Worm (Caenorhabditis elegans): ENCODE measurements around the gene nep-1.
A peak's percentile ranks its signal among the peaks of the same experiment; 100 is the strongest.

The nep-1 gene

ce11 chrII:11675877-11676473, 19.0 kb upstream of the nep-1 start, which contains the start of the genes trr-1 and C47D12.2 (continued):
- no peak for TF ChIP-seq egl-43 (GFP tag; IDR thresholded peaks at IDR 0.05)
- TF ChIP-seq ceh-62 (tag; optimal IDR thresholded peaks at IDR 0.05), result no peak
- TF ChIP-seq nhr-28 (tag; optimal IDR thresholded peaks at IDR 0.05), result no peak
- TF ChIP-seq skn-1 (tag; optimal IDR thresholded peaks at IDR 0.05), result no peak
- no peak for TF ChIP-seq F49E8.2 (tag; optimal IDR thresholded peaks at IDR 0.05; ENCODE audit: borderline replicate concordance)
- TF ChIP-seq ces-1 (GFP tag; optimal IDR thresholded peaks at IDR 0.05), result no peak
- TF ChIP-seq nhr-11 (tag; optimal IDR thresholded peaks at IDR 0.05), result peak; percentile 29
- peak in 1 of 2 experiments; percentile 98 for TF ChIP-seq unc-62 (GFP tag; optimal IDR thresholded peaks at IDR 0.05 in 1 of 2)
- no peak for TF ChIP-seq unc-62 (tag; optimal IDR thresholded peaks at IDR 0.05)
- no peak for TF ChIP-seq T20F7.1 (GFP tag; optimal IDR thresholded peaks at IDR 0.05)
- no peak for TF ChIP-seq snpc-1.2 (GFP tag; IDR thresholded peaks at IDR 0.05)
- no peak for TF ChIP-seq daf-19 (GFP tag; conservative IDR thresholded peaks at IDR 0.05)
- no peak for TF ChIP-seq lin-29 (GFP tag; IDR thresholded peaks at IDR 0.05)
- no peak for TF ChIP-seq spr-3 (GFP tag; optimal IDR thresholded peaks at IDR 0.05)
- TF ChIP-seq zfp-3 (GFP tag; conservative IDR thresholded peaks at IDR 0.05), result no peak
- no peak for TF ChIP-seq mxl-3 (GFP tag; optimal IDR thresholded peaks at IDR 0.05)
- peak; percentile 98 for TF ChIP-seq aha-1 (tag)
- no peak for TF ChIP-seq aly-2 (tag; optimal IDR thresholded peaks at IDR 0.05)
- TF ChIP-seq php-3 (GFP tag; IDR thresholded peaks at IDR 0.05), result no peak
- TF ChIP-seq zip-2 (tag; optimal IDR thresholded peaks at IDR 0.05), result no peak
- TF ChIP-seq ceh-82 (tag; optimal IDR thresholded peaks at IDR 0.05), result no peak
- no peak for TF ChIP-seq nhr-48 (tag; optimal IDR thresholded peaks at IDR 0.05)
- TF ChIP-seq Y5F2A.4 (GFP tag; optimal IDR thresholded peaks at IDR 0.05), result no peak
- TF ChIP-seq daf-8 (GFP tag; IDR thresholded peaks at IDR 0.05), result no peak
- peak; percentile 54; the same call in 1 of the 2 replicates for TF ChIP-seq hmg-1.1 (GFP tag; IDR thresholded peaks at IDR 0.05)
- no peak for TF ChIP-seq fos-1 (tag; optimal IDR thresholded peaks at IDR 0.05)
- TF ChIP-seq lin-38 (GFP tag; IDR thresholded peaks at IDR 0.05), result no peak
- TF ChIP-seq egl-27 (tag; optimal IDR thresholded peaks at IDR 0.05), result no peak
- no peak for TF ChIP-seq arid-1 (GFP tag; conservative IDR thresholded peaks at IDR 0.05)
- TF ChIP-seq ceh-32 (tag; optimal IDR thresholded peaks at IDR 0.05; ENCODE audit: poor library complexity), result no peak
- no peak for TF ChIP-seq madf-5 (GFP tag; IDR thresholded peaks at IDR 0.05)
- TF ChIP-seq duxl-1 (tag; optimal IDR thresholded peaks at IDR 0.05; ENCODE audit: poor library complexity), result no peak
- no peak for TF ChIP-seq dve-1 (tag; optimal IDR thresholded peaks at IDR 0.05; ENCODE audit: insufficient read depth)
- TF ChIP-seq nhr-25 (tag; optimal IDR thresholded peaks at IDR 0.05; ENCODE audit: borderline replicate concordance, insufficient read depth), result no peak

DNA sequence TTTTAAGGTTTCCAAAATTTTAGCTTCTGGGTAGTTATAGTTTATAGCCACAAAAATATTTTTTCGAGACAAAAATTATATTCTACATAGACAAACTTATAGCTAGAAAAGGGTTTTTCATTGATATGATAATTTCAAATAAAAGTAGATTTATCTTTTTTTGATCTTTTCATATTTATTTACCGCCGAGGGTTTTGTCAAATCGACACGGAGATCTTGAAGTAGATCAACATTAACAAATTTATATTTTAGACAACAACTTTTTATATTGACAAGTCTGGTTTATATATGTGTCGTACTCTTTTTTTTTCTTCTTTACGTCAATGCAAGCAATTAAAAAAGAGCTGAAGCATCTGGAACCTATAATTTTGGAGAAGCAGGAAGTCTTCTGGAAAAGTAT, 1.9 kb upstream of the nep-1 start:
- TF ChIP-seq mxl-3 (GFP tag; optimal IDR thresholded peaks at IDR 0.05) (no peak), nhr-77 (tag; optimal IDR thresholded peaks at IDR 0.05) (no peak), nhr-6 (tag; optimal IDR thresholded peaks at IDR 0.05) (no peak), lsy-2 (tag; optimal IDR thresholded peaks at IDR 0.05) (no peak), jun-1 (tag; optimal IDR thresholded peaks at IDR 0.05) (no peak)

DNA sequence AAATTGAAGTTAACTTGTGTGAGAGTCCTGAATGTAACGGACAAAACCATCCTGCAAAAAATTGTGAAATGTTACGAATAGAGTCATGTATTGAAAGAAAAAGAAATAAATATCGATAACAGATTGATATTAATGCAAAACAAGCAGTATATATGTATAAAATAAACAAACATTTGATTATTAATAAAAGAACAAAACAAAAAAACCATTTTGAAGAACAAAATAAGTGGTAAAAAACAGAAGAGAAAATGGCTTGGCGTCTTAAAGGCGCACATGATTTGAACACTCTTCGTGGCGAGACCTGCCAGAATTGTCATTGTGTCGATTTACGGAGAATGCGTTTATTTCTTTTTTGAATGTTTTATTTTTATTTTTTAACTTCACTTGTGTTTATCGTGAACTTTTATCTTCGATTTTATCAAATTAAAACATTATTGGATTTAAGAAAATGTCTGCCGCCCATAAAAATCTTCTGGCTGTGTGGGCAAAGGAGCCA, 4.3 kb downstream of the nep-1 start, which contains the start of the genes rad-23 and rpn-12:
Gene rad-23 (minus strand): TSS at position 51 of the 496 bp plus-strand sequence.
Gene rpn-12 (plus strand): TSS at position 446 of the 496 bp plus-strand sequence.
- TF ChIP-seq nhr-6 (tag; optimal IDR thresholded peaks at IDR 0.05), result peak; percentile 24
- peak; percentile 65 for TF ChIP-seq aha-1 (tag)
- peak; percentile 71 for TF ChIP-seq dpl-1 (GFP tag; optimal IDR thresholded peaks at IDR 0.05)
- no peak for TF ChIP-seq nhr-102 (tag; optimal IDR thresholded peaks at IDR 0.05)
- peak; percentile 85 for TF ChIP-seq hlh-30 (tag; optimal IDR thresholded peaks at IDR 0.05; ENCODE audit: insufficient read depth)
- TF ChIP-seq hlh-11 (tag; optimal IDR thresholded peaks at IDR 0.05), result peak; percentile 14
- TF ChIP-seq nhr-25 (tag; optimal IDR thresholded peaks at IDR 0.05; ENCODE audit: borderline replicate concordance, insufficient read depth), result peak; percentile 39
- no peak for TF ChIP-seq aly-2 (tag; optimal IDR thresholded peaks at IDR 0.05)
- peak in 1 of 2 experiments; percentile 90 for TF ChIP-seq lsy-2 (tag; optimal IDR thresholded peaks at IDR 0.05)
- no peak for TF ChIP-seq nhr-11 (tag; optimal IDR thresholded peaks at IDR 0.05)
- no peak for TF ChIP-seq lin-1 (GFP tag; IDR thresholded peaks at IDR 0.05)
- TF ChIP-seq dve-1 (tag; optimal IDR thresholded peaks at IDR 0.05; ENCODE audit: insufficient read depth), result peak; percentile 44
- TF ChIP-seq pha-4 (GFP tag; IDR thresholded peaks at IDR 0.05), result no peak
- peak; percentile 75 for TF ChIP-seq pha-4 (tag; optimal IDR thresholded peaks at IDR 0.05)
- no peak for TF ChIP-seq egl-27 (tag; optimal IDR thresholded peaks at IDR 0.05)
- TF ChIP-seq nhr-28 (tag; optimal IDR thresholded peaks at IDR 0.05), result peak; percentile 34
- peak; percentile 64 for TF ChIP-seq nhr-77 (tag; optimal IDR thresholded peaks at IDR 0.05)
- TF ChIP-seq daf-16 (GFP tag; optimal IDR thresholded peaks at IDR 0.05), result no peak
- TF ChIP-seq daf-16 (tag; optimal IDR thresholded peaks at IDR 0.05), result peak; percentile 72
- peak; percentile 1 for TF ChIP-seq rbr-2 (tag; optimal IDR thresholded peaks at IDR 0.05)
